Worm (Caenorhabditis elegans) whole organism, mixed stage, embryonic: ENCODE results near the gene gar-2.

Experiments
- M03D4.4 ChIP-seq: sonication (generic microtip); optimal IDR thresholded peaks from 2 replicates; lab custom pipeline; 2017; ENCODE audit warnings: mild to moderate bottlenecking, missing genetic modification characterization, missing compliant biosample characterization
- bed-3 ChIP-seq: fragments of 200-800 bp; sonication (Bioruptor generic); optimal IDR thresholded peaks from 3 replicates; lab custom pipeline; 2018; ENCODE audit warnings: mild to moderate bottlenecking, missing genetic modification characterization, moderate library complexity, missing compliant biosample characterization
- blmp-1 ChIP-seq: fragments of 150-350 bp; optimal IDR thresholded peaks from 2 replicates; lab custom pipeline; 2014; ENCODE audit warnings: missing biosample characterization, missing genetic modification characterization
- ceh-39 ChIP-seq: fragments of 150-350 bp; optimal IDR thresholded peaks from 2 replicates; lab custom pipeline; 2014; ENCODE audit warnings: missing biosample characterization, missing genetic modification characterization
- ceh-43 ChIP-seq: fragments of 200-800 bp; sonication (Bioruptor generic); optimal IDR thresholded peaks from 2 replicates; lab custom pipeline; 2018; ENCODE audit warnings: mild to moderate bottlenecking, missing genetic modification characterization, moderate library complexity, missing compliant biosample characterization
- ceh-83 ChIP-seq: fragments of 200-800 bp; sonication (Bioruptor generic); optimal IDR thresholded peaks from 2 replicates; lab custom pipeline; 2018; ENCODE audit warnings: mild to moderate bottlenecking, missing genetic modification characterization, missing compliant biosample characterization
- ces-1 ChIP-seq: fragments of 150-350 bp; optimal IDR thresholded peaks from 2 replicates; lab custom pipeline; 2014; ENCODE audit warnings: missing biosample characterization, missing genetic modification reagents, missing genetic modification characterization
- cnd-1 ChIP-seq: fragments of 200-800 bp; sonication (Bioruptor generic); optimal IDR thresholded peaks from 2 replicates; lab custom pipeline; 2018; ENCODE audit warnings: mild to moderate bottlenecking, missing genetic modification characterization, missing compliant biosample characterization
- drap-1 ChIP-seq: fragments of 200-800 bp; sonication (Bioruptor generic); optimal IDR thresholded peaks from 3 replicates; lab custom pipeline; 2018; ENCODE audit warnings: mild to moderate bottlenecking, missing genetic modification characterization, missing compliant biosample characterization
- elt-1 ChIP-seq: sonication (generic microtip); optimal IDR thresholded peaks from 2 replicates; lab custom pipeline; 2017; ENCODE audit warnings: missing genetic modification characterization, mild to moderate bottlenecking, missing compliant biosample characterization, antibody characterized with exemption, moderate library complexity, borderline replicate concordance; ENCODE audit not compliant: insufficient read depth
- elt-3 ChIP-seq: fragments of 150-350 bp; optimal IDR thresholded peaks from 2 replicates; lab custom pipeline; 2014; ENCODE audit warnings: missing biosample characterization, missing genetic modification characterization
- flh-1 ChIP-seq: fragments of 200-800 bp; sonication (Bioruptor generic); optimal IDR thresholded peaks from 2 replicates; lab custom pipeline; 2018; ENCODE audit warnings: mild to moderate bottlenecking, missing genetic modification characterization, moderate library complexity, missing compliant biosample characterization
- ham-2 ChIP-seq: fragments of 200-800 bp; sonication (Bioruptor generic); optimal IDR thresholded peaks from 2 replicates; lab custom pipeline; 2018; ENCODE audit warnings: mild to moderate bottlenecking, missing genetic modification characterization, missing compliant biosample characterization
- hlh-1 ChIP-seq: fragments of 150-350 bp; optimal IDR thresholded peaks from 2 replicates; lab custom pipeline; 2014; ENCODE audit warnings: missing biosample characterization, missing genetic modification reagents, missing genetic modification characterization
- lin-13 ChIP-seq: fragments of 150-350 bp; optimal IDR thresholded peaks from 2 replicates; lab custom pipeline; 2014; ENCODE audit warnings: missing biosample characterization, missing genetic modification characterization
- lin-32 ChIP-seq: fragments of 200-800 bp; sonication (Bioruptor generic); optimal IDR thresholded peaks from 2 replicates; lab custom pipeline; 2018; ENCODE audit warnings: mild to moderate bottlenecking, missing genetic modification characterization, missing compliant biosample characterization
- lsy-2 ChIP-seq: fragments of 150-350 bp; optimal IDR thresholded peaks from 2 replicates; lab custom pipeline; 2014; ENCODE audit warnings: missing biosample characterization, missing genetic modification characterization
- mab-5 ChIP-seq: fragments of 150-350 bp; optimal IDR thresholded peaks from 2 replicates; lab custom pipeline; 2014; ENCODE audit warnings: missing biosample characterization, missing genetic modification characterization
- mep-1 ChIP-seq: fragments of 150-350 bp; optimal IDR thresholded peaks from 2 replicates; lab custom pipeline; 2017; ENCODE audit warnings: missing biosample characterization, missing genetic modification reagents, missing genetic modification characterization, inconsistent platforms
- mls-2 ChIP-seq: sonication (generic microtip); optimal IDR thresholded peaks from 2 replicates; lab custom pipeline; 2016; ENCODE audit warnings: mild to moderate bottlenecking, missing genetic modification characterization, moderate library complexity, missing compliant biosample characterization
- nhr-12 ChIP-seq: fragments of 150-350 bp; optimal IDR thresholded peaks from 2 replicates; lab custom pipeline; 2014; ENCODE audit warnings: missing biosample characterization, missing genetic modification characterization
- nhr-2 ChIP-seq: fragments of 150-350 bp; optimal IDR thresholded peaks from 2 replicates; lab custom pipeline; 2014; ENCODE audit warnings: missing biosample characterization, missing genetic modification characterization
- nhr-237 ChIP-seq: fragments of 150-350 bp; optimal IDR thresholded peaks from 2 replicates; lab custom pipeline; 2014; ENCODE audit warnings: missing biosample characterization, missing genetic modification characterization
- nhr-28 ChIP-seq: fragments of 150-350 bp; optimal IDR thresholded peaks from 2 replicates; lab custom pipeline; 2014; ENCODE audit warnings: missing biosample characterization, missing genetic modification characterization
- nhr-76 ChIP-seq: sonication (generic microtip); optimal IDR thresholded peaks from 2 replicates; lab custom pipeline; 2017; ENCODE audit warnings: missing biosample characterization, missing genetic modification characterization
- pha-4 ChIP-seq: fragments of 150-350 bp; optimal IDR thresholded peaks from 2 replicates; lab custom pipeline; 2018; ENCODE audit warnings: missing biosample characterization, missing genetic modification reagents, missing genetic modification characterization
- sem-2 ChIP-seq: fragments of 200-800 bp; sonication (Bioruptor generic); optimal IDR thresholded peaks from 2 replicates; lab custom pipeline; 2018; ENCODE audit warnings: mild to moderate bottlenecking, missing genetic modification characterization, missing compliant biosample characterization
- snpc-4 ChIP-seq: fragments of 150-350 bp; optimal IDR thresholded peaks from 2 replicates; lab custom pipeline; 2014; ENCODE audit warnings: missing biosample characterization, missing genetic modification characterization
- sptf-1 ChIP-seq: sonication (generic microtip); optimal IDR thresholded peaks from 2 replicates; lab custom pipeline; 2017; ENCODE audit warnings: mild to moderate bottlenecking, missing genetic modification characterization, moderate library complexity, missing compliant biosample characterization
- tbx-8 ChIP-seq: fragments of 200-800 bp; sonication (Bioruptor generic); optimal IDR thresholded peaks from 2 replicates; lab custom pipeline; 2018; ENCODE audit warnings: mild to moderate bottlenecking, missing genetic modification characterization, moderate library complexity, missing compliant biosample characterization
- unc-120 ChIP-seq: sonication (generic microtip); optimal IDR thresholded peaks from 2 replicates; lab custom pipeline; 2017; ENCODE audit warnings: missing genetic modification characterization, missing compliant biosample characterization; ENCODE audit not compliant: poor library complexity, severe bottlenecking
- unc-39 ChIP-seq: fragments of 150-350 bp; optimal IDR thresholded peaks from 2 replicates; lab custom pipeline; 2014; ENCODE audit warnings: missing biosample characterization, missing genetic modification characterization
- unc-62 ChIP-seq: fragments of 150-350 bp; optimal IDR thresholded peaks from 2 replicates; lab custom pipeline; 2014; ENCODE audit warnings: missing biosample characterization, missing genetic modification reagents, missing genetic modification characterization
- zip-8 ChIP-seq: fragments of 150-350 bp; optimal IDR thresholded peaks from 2 replicates; lab custom pipeline; 2014; ENCODE audit warnings: missing biosample characterization, missing genetic modification characterization
- ztf-11 ChIP-seq: fragments of 150-350 bp; optimal IDR thresholded peaks from 2 replicates; lab custom pipeline; 2014; ENCODE audit warnings: missing biosample characterization, missing genetic modification characterization

gar-2 gene

DNA sequence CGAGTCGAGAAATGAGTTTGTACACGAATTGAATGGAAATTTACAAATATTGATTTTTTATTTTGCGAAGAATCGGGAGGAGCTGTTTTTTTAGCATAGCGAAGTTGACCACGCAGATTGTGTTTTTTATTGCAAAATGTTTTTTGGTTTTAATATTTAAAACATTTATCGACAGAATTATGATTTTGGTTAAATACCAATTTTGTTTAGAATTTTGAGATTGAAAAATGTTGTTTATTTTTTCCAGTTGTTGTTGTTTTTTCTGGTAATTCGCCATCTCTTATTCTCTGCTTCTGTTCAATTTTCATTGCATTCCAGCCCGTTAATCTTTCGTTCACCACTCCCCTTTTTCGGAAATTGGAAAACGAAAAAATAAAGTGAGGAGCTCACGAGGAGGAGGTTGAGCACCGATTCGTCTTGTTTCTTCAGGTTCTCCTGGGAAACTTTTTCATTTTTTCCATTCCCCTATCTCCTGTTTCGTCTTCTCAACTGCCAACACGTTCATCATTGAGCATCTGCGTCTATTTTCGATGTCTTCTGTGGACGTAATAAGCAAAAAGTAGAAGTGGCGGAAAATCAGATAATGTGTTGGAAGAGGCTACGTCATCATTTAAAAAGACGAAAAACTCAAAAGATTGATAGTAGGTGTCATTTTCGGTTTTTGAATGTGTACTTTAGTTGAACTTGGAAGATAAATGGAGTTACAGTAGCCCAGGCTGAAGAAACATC is 13.0 kb upstream of the gar-2 start, which contains the start of gene F47D12.7:
F47D12.7 (minus strand) TSS at position 51 of the 729 bp plus-strand sequence.
- TF ChIP-seq lin-13 (no peak), drap-1 (GFP tag; lab: Kevin White, UChicago) (no peak), nhr-2 (tag; lab: Kevin White, UChicago) (no peak), elt-3 (no peak), unc-39 (no peak), elt-1 (tag; lab: Kevin White, UChicago) (no peak), nhr-28 (tag; lab: Kevin White, UChicago) (no peak), sem-2 (GFP tag; lab: Kevin White, UChicago) (no peak), mep-1 (no peak), unc-62 (GFP tag; lab: Kevin White, UChicago) (no peak)

DNA sequence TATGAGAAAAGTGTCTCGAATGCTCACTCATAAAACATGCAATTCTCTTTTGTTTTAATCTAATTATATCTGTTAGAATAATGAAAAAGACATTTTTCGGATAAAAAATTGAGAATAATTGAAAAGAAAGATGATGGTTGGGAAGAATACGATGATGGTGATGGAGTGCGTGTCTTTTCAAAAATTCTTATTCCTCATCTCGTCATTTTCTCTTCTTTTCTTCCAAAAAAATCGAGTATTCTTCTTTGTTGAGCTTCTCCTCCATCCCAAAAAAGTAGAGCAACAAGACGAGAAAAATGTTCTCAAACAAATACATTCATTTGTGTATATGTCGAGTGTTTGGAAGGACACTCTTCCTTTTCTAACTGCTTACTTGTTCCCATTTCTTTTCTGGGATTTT is 11.6 kb upstream of the gar-2 start:
- TF ChIP-seq lin-32 (GFP tag; lab: Kevin White, UChicago) (no peak), ces-1 (GFP tag; lab: Kevin White, UChicago) (peak; percentile 33)

DNA sequence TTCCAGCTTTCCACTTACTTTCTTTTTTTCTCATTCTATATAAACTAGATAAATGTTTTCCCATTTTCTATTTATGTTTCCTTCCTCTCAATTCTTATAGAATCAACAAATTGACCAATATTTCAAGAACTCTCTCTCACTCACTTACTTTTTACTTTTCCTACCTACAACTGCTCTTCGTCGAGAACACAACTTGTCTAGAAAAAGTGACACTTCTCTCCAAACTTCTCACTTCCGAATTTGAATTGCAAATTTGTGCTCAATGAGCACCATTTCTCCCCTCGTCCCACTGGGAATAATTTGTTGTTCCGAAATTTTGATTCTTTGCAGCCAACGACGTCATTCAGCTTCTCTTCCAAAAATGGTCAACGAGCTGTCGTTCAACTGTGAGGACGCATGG is 11.0 kb upstream of the gar-2 start, which contains the start of gene F47D12.3:
F47D12.3 (plus strand) TSS at position 331 of the 400 bp plus-strand sequence.
- no peak for TF ChIP-seq drap-1 (GFP tag; lab: Kevin White, UChicago)
- TF ChIP-seq lin-13: no peak
- no peak for TF ChIP-seq zip-8 (tag; lab: Kevin White, UChicago)
- no peak for TF ChIP-seq mls-2 (tag; lab: Kevin White, UChicago)
- TF ChIP-seq flh-1 (GFP tag; lab: Kevin White, UChicago): no peak
- no peak for TF ChIP-seq M03D4.4 (tag; lab: Kevin White, UChicago)
- no peak for TF ChIP-seq pha-4
- no peak for TF ChIP-seq mab-5 (tag; lab: Kevin White, UChicago)
- no peak for TF ChIP-seq elt-3
- TF ChIP-seq ces-1 (GFP tag; lab: Kevin White, UChicago): no peak
- no peak for TF ChIP-seq sptf-1 (tag; lab: Kevin White, UChicago)
- no peak for TF ChIP-seq nhr-2 (tag; lab: Kevin White, UChicago)
- TF ChIP-seq unc-62 (GFP tag; lab: Kevin White, UChicago): no peak

ce11 chrIII:6300297-6300696 is 8.9 kb upstream of the gar-2 start:
- TF ChIP-seq ztf-11 (no peak), lin-13 (no peak), ceh-43 (GFP tag; lab: Kevin White, UChicago) (no peak), unc-62 (GFP tag; lab: Kevin White, UChicago) (no peak), elt-3 (no peak), ceh-83 (no peak), sptf-1 (tag; lab: Kevin White, UChicago) (no peak), bed-3 (GFP tag; lab: Kevin White, UChicago) (no peak), zip-8 (tag; lab: Kevin White, UChicago) (no peak)

DNA sequence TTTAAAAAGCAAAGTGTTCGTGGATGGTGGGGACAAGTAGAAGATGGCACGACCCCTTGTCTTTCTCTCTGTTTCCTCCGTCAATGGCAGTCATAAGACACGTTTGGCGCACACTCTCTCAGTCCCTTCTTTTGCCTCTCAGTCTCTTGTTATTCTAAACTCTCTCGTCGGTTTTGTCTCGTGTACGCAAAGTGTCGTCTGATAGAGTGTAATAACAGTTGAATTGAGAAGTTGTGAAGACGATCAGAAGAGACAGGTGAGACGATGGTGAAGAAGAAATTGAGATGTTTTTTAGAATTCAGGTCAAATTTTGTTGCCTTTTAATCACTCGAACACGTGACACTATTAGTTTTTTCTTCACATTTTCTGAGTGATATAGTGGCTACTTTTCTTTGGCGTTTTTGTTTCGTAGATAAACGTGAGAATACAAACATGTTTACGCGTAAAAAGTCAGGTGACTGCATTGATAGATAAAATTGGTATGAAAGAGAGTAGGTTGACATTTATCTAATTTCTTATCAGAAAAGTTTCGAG is 6.0 kb upstream of the gar-2 start, which contains the start of gene F47D12.9:
F47D12.9 (minus strand) TSS at position 267 of the 534 bp plus-strand sequence.
- TF ChIP-seq ztf-11: no peak
- peak; percentile 10 for TF ChIP-seq unc-62 (GFP tag; lab: Kevin White, UChicago)
- no peak for TF ChIP-seq tbx-8 (GFP tag; lab: Kevin White, UChicago)
- no peak for TF ChIP-seq cnd-1
- no peak for TF ChIP-seq elt-1 (tag; lab: Kevin White, UChicago)
- no peak for TF ChIP-seq nhr-76
- TF ChIP-seq zip-8 (tag; lab: Kevin White, UChicago): no peak
- TF ChIP-seq snpc-4 (tag; lab: Kevin White, UChicago): no peak
- TF ChIP-seq hlh-1 (tag; lab: Kevin White, UChicago): peak; percentile 53
- TF ChIP-seq lsy-2: no peak
- TF ChIP-seq M03D4.4 (tag; lab: Kevin White, UChicago): no peak
- no peak for TF ChIP-seq unc-39
- TF ChIP-seq mab-5 (tag; lab: Kevin White, UChicago): no peak
- no peak for TF ChIP-seq drap-1 (GFP tag; lab: Kevin White, UChicago)
- no peak for TF ChIP-seq nhr-12 (tag; lab: Kevin White, UChicago)
- TF ChIP-seq ces-1 (GFP tag; lab: Kevin White, UChicago): peak; percentile 28
- no peak for TF ChIP-seq nhr-28 (tag; lab: Kevin White, UChicago)
- TF ChIP-seq blmp-1 (tag; lab: Kevin White, UChicago): no peak
- TF ChIP-seq unc-120 (tag; lab: Kevin White, UChicago): peak; percentile 20
- no peak for TF ChIP-seq ceh-83
- no peak for TF ChIP-seq ceh-43 (GFP tag; lab: Kevin White, UChicago)
- no peak for TF ChIP-seq lin-32 (GFP tag; lab: Kevin White, UChicago)
- no peak for TF ChIP-seq ceh-39 (tag; lab: Kevin White, UChicago)
- TF ChIP-seq mep-1: peak; percentile 54
- no peak for TF ChIP-seq flh-1 (GFP tag; lab: Kevin White, UChicago)
- TF ChIP-seq sptf-1 (tag; lab: Kevin White, UChicago): no peak
- TF ChIP-seq ham-2 (GFP tag; lab: Kevin White, UChicago): no peak
- TF ChIP-seq lin-13: peak; percentile 39
- TF ChIP-seq nhr-237 (tag; lab: Kevin White, UChicago): no peak
- no peak for TF ChIP-seq sem-2 (GFP tag; lab: Kevin White, UChicago)
- no peak for TF ChIP-seq nhr-2 (tag; lab: Kevin White, UChicago)
- TF ChIP-seq mls-2 (tag; lab: Kevin White, UChicago): no peak
- TF ChIP-seq bed-3 (GFP tag; lab: Kevin White, UChicago): no peak
- peak; percentile 62 for TF ChIP-seq pha-4
- no peak for TF ChIP-seq elt-3
